Fruit fly (Drosophila melanogaster) whole organism, pupa: Measurements from ENCODE around the gene ppk14.
A peak's percentile ranks its signal among the peaks of the same experiment; 100 is the strongest.

Source experiments
- CG10348 ChIP-seq: fragments of 200-800 bp; sonication (Bioruptor generic); IDR thresholded peaks from 2 replicates; pipeline ENCODE4 v1.3.6; 2022; ENCODE audit warnings: missing biosample characterization, missing genetic modification characterization
- CG12605 ChIP-seq: fragments of 200-800 bp; sonication (Bioruptor generic); IDR thresholded peaks from 2 replicates; pipeline ENCODE4 v1.3.6; 2022; ENCODE audit warnings: missing biosample characterization, missing genetic modification characterization
- CG13204 ChIP-seq: fragments of 200-800 bp; sonication (Bioruptor generic); optimal IDR thresholded peaks from 2 replicates; lab custom pipeline; 2018; ENCODE audit warnings: missing biosample characterization, mild to moderate bottlenecking, missing genetic modification characterization, moderate library complexity
- CG14655 ChIP-seq: fragments of 200-800 bp; sonication (Bioruptor generic); optimal IDR thresholded peaks from 3 replicates; lab custom pipeline; 2017; ENCODE audit warnings: mild to moderate bottlenecking, missing biosample characterization, missing genetic modification reagents, missing genetic modification characterization
- CG15710 ChIP-seq: fragments of 200-800 bp; sonication (Bioruptor generic); optimal IDR thresholded peaks from 2 replicates; lab custom pipeline; 2018; ENCODE audit warnings: missing biosample characterization, mild to moderate bottlenecking, missing genetic modification characterization, moderate library complexity
- CG17806 ChIP-seq: fragments of 200-800 bp; sonication (Bioruptor generic); optimal IDR thresholded peaks from 2 replicates; lab custom pipeline; 2018; ENCODE audit warnings: missing biosample characterization, mild to moderate bottlenecking, missing genetic modification characterization, moderate library complexity
- CG32121 ChIP-seq: fragments of 200-800 bp; sonication (Bioruptor generic); IDR thresholded peaks from 2 replicates; pipeline ENCODE4 v1.3.6; 2022; ENCODE audit warnings: missing biosample characterization, missing genetic modification characterization
- CG34367 ChIP-seq: fragments of 200-800 bp; sonication (Bioruptor generic); optimal IDR thresholded peaks from 2 replicates; lab custom pipeline; 2018; ENCODE audit warnings: missing biosample characterization, mild to moderate bottlenecking, missing genetic modification characterization
- CG4496 ChIP-seq: fragments of 200-800 bp; sonication (Bioruptor generic); IDR thresholded peaks from 3 replicates; pipeline ENCODE4 v1.3.6; 2022; ENCODE audit warnings: missing biosample characterization, missing genetic modification characterization
- CG8159 ChIP-seq: fragments of 200-800 bp; sonication (Bioruptor generic); optimal IDR thresholded peaks from 3 replicates; lab custom pipeline; 2018; ENCODE audit warnings: missing biosample characterization, mild to moderate bottlenecking, missing genetic modification characterization, moderate library complexity
- CG8301 ChIP-seq: fragments of 200-800 bp; sonication (Bioruptor generic); optimal IDR thresholded peaks from 2 replicates; lab custom pipeline; 2018; ENCODE audit warnings: missing biosample characterization, mild to moderate bottlenecking, missing genetic modification characterization
- CG9948 ChIP-seq: fragments of 200-800 bp; sonication (Bioruptor generic); optimal IDR thresholded peaks from 2 replicates; lab custom pipeline; 2018; ENCODE audit warnings: missing biosample characterization, mild to moderate bottlenecking, missing genetic modification characterization, moderate library complexity
- D1 ChIP-seq: fragments of 200-800 bp; sonication (Bioruptor generic); optimal IDR thresholded peaks from 2 replicates; lab custom pipeline; 2018; ENCODE audit warnings: missing biosample characterization, mild to moderate bottlenecking, missing genetic modification characterization, moderate library complexity
- EcR ChIP-seq: fragments of 200-800 bp; sonication (Bioruptor generic); optimal IDR thresholded peaks from 3 replicates; lab custom pipeline; 2019; ENCODE audit warnings: missing biosample characterization, missing genetic modification characterization, mild to moderate bottlenecking, moderate library complexity, missing genetic modification reagents
- Ets98B ChIP-seq: fragments of 200-800 bp; sonication (Bioruptor generic); IDR thresholded peaks from 2 replicates; pipeline ENCODE4 v1.3.6; 2022; ENCODE audit warnings: missing biosample characterization, missing genetic modification characterization
- Pif1A ChIP-seq: fragments of 200-800 bp; sonication (Bioruptor generic); optimal IDR thresholded peaks from 3 replicates; lab custom pipeline; 2016; ENCODE audit warnings: missing biosample characterization, missing genetic modification characterization
- Pif1B ChIP-seq: fragments of 200-800 bp; sonication (Bioruptor generic); optimal IDR thresholded peaks from 3 replicates; lab custom pipeline; 2016; ENCODE audit warnings: missing biosample characterization, missing genetic modification characterization
- Snoo ChIP-seq: fragments of 200-800 bp; sonication (Bioruptor generic); optimal IDR thresholded peaks from 3 replicates; lab custom pipeline; 2017; ENCODE audit warnings: missing biosample characterization, mild to moderate bottlenecking, missing genetic modification characterization, inconsistent platforms
- fd96Ca ChIP-seq: fragments of 200-800 bp; sonication (Bioruptor generic); IDR thresholded peaks from 3 replicates; pipeline ENCODE4 v1.3.6; 2022; ENCODE audit warnings: missing biosample characterization, missing genetic modification characterization
- gl ChIP-seq: fragments of 200-800 bp; sonication (Bioruptor generic); optimal IDR thresholded peaks from 2 replicates; lab custom pipeline; 2018; ENCODE audit warnings: missing biosample characterization, mild to moderate bottlenecking, missing genetic modification characterization
- rn ChIP-seq: fragments of 200-800 bp; sonication (Bioruptor generic); IDR thresholded peaks from 2 replicates; pipeline ENCODE4 v1.3.6; 2022; ENCODE audit warnings: missing biosample characterization, missing genetic modification characterization

The ppk14 gene

DNA sequence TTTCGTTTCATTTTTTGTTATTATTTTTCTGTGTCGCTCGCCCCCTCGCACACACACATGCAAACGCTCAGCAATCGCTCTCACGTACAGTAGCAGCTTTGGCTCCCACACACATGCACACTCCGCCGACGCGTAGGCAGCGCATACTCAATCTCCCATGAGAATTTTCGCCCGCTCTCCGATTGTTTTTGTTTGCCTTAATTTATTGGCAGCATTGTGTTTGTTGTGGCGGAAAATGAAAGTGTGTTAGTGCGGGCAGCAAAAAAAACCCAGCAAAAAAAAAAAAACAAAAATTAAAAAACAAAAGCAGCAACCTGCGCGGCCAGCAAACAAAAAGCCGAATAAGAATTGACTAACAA lies 30.4 kb upstream of the ppk14 start:
- TF ChIP-seq CG14655 (GFP tag; lab: Kevin White, UChicago), result no peak
- TF ChIP-seq Pif1A (GFP tag; lab: Kevin White, UChicago), result no peak
- TF ChIP-seq fd96Ca (GFP tag; lab: Robert Waterston, UW), result peak; percentile 93
- TF ChIP-seq gl (tag; lab: Kevin White, UChicago), result peak; percentile 89
- TF ChIP-seq EcR (GFP tag; lab: Kevin White, UChicago), result peak; percentile 52
- TF ChIP-seq CG12605, result peak; percentile 98
- TF ChIP-seq CG4496, result peak; percentile 97
- TF ChIP-seq CG10348 (GFP tag; lab: Robert Waterston, UW), result no peak
- peak; percentile 72 for TF ChIP-seq CG15710 (tag; lab: Kevin White, UChicago)
- TF ChIP-seq rn, result peak; percentile 82
- peak; percentile 57 for TF ChIP-seq CG17806 (tag; lab: Kevin White, UChicago)
- peak; percentile 63 for TF ChIP-seq CG34367
- TF ChIP-seq CG13204 (GFP tag; lab: Kevin White, UChicago), result peak; percentile 89
- peak; percentile 68 for TF ChIP-seq CG8301 (tag; lab: Kevin White, UChicago)
- TF ChIP-seq Ets98B, result peak; percentile 97
- peak; percentile 65 for TF ChIP-seq CG8159 (tag; lab: Kevin White, UChicago)
- peak; percentile 96 for TF ChIP-seq CG32121
- no peak for TF ChIP-seq D1 (tag; lab: Kevin White, UChicago)
- peak; percentile 67 for TF ChIP-seq Snoo (tag; lab: Kevin White, UChicago)
- TF ChIP-seq Pif1B, result no peak
- TF ChIP-seq CG9948 (tag; lab: Kevin White, UChicago), result peak; percentile 42

- TF ChIP-seq Snoo (tag; lab: Kevin White, UChicago) (no peak), CG17806 (tag; lab: Kevin White, UChicago) (no peak), Pif1B (no peak), D1 (tag; lab: Kevin White, UChicago) (no peak), CG4496 (no peak), CG12605 (no peak), CG9948 (tag; lab: Kevin White, UChicago) (no peak), rn (no peak), CG8159 (tag; lab: Kevin White, UChicago) (no peak), fd96Ca (GFP tag; lab: Robert Waterston, UW) (no peak), CG34367 (no peak), CG10348 (GFP tag; lab: Robert Waterston, UW) (no peak), CG14655 (GFP tag; lab: Kevin White, UChicago) (no peak), gl (tag; lab: Kevin White, UChicago) (no peak), CG15710 (tag; lab: Kevin White, UChicago) (no peak)
These were observed 16.9 kb upstream of the ppk14 start for dm6 chr2L:6337843-6338366.

- TF ChIP-seq Snoo (tag; lab: Kevin White, UChicago) (peak; percentile 22), CG4496 (peak; percentile 67; the same call in 2 of the 3 replicates), Pif1A (GFP tag; lab: Kevin White, UChicago) (no peak), CG10348 (GFP tag; lab: Robert Waterston, UW) (no peak)
These were observed 16.3 kb upstream of the ppk14 start, which contains the start of the genes Pez and Cpr for dm6 chr2L:6338367-6338975. TSS of gene Pez (minus strand) at chr2L:6338671. TSS of gene Cpr (plus strand) at chr2L:6338836.

dm6 chr2L:6339010-6339897 lies 15.5 kb upstream of the ppk14 start:
- TF ChIP-seq EcR (GFP tag; lab: Kevin White, UChicago) (peak; percentile 81), CG8159 (tag; lab: Kevin White, UChicago) (peak; percentile 20), CG10348 (GFP tag; lab: Robert Waterston, UW) (no peak), CG9948 (tag; lab: Kevin White, UChicago) (peak; percentile 4), CG8301 (tag; lab: Kevin White, UChicago) (no peak), CG14655 (GFP tag; lab: Kevin White, UChicago) (no peak), CG32121 (no peak), CG17806 (tag; lab: Kevin White, UChicago) (peak; percentile 23), D1 (tag; lab: Kevin White, UChicago) (no peak), CG12605 (peak; percentile 56; the same call in 1 of the 2 replicates), Pif1B (no peak), CG15710 (tag; lab: Kevin White, UChicago) (no peak), fd96Ca (GFP tag; lab: Robert Waterston, UW) (0 out of 3 replicates have a peak, but pooled peaks have one; percentile 37), gl (tag; lab: Kevin White, UChicago) (peak; percentile 77), CG13204 (GFP tag; lab: Kevin White, UChicago) (peak; percentile 99), CG4496 (peak; percentile 42), Ets98B (no peak; the same call in 1 of the 2 replicates), rn (no peak), Snoo (tag; lab: Kevin White, UChicago) (peak; percentile 39), CG34367 (peak; percentile 13), Pif1A (GFP tag; lab: Kevin White, UChicago) (no peak)
- TF ChIP-seq, all 21 proteins: peak for 11

DNA sequence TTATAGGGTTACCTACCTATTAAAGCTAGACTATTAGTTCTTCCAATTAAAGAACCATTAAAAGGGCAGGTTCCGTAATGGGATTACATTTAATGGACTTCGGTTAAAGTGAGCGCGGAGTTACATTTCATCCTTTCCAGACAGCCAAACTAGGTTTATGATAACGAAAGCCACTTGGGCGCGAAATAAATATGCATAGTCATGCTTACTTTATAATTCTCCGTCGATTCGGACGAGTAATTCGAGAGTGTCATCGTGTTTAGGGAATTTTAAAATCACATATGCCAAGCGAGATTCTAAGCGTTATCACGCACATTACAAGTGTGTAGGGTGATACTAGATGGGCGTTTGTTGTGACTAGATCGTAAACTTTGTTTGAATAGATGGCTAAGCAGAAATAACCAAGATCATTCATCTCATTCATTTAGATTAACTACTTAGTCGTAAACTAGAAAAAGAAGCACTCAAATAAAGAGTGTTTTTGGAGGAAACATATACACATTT lies 14.5 kb upstream of the ppk14 start:
- TF ChIP-seq CG4496, result no peak
